Worm (Caenorhabditis elegans) whole organism, L1 larva: ENCODE measurements around the gene acs-7.

Source experiments
- alr-1 ChIP-seq: fragments of 200-800 bp; sonication (Bioruptor generic); optimal IDR thresholded peaks from 2 replicates; lab custom pipeline; 2018; ENCODE audit warnings: borderline replicate concordance, mild to moderate bottlenecking, missing genetic modification characterization, missing compliant biosample characterization
- egl-27 ChIP-seq, 2 experiments: fragments of 150-350 bp in 1 of 2; sonication (generic microtip); optimal IDR thresholded peaks; 3 replicates each; lab custom pipeline; 2017 to 2018; ENCODE audit warnings: missing biosample characterization in 2 of 2, missing genetic modification characterization in 2 of 2, missing genetic modification reagents in 2 of 2
- elt-3 ChIP-seq, 6 experiments: fragments of 150-350 bp in 1 of 6; sonication (generic microtip); optimal IDR thresholded peaks; 2 replicates each; lab custom pipeline; 2017 to 2018; ENCODE audit warnings: missing biosample characterization in 6 of 6, missing genetic modification characterization in 6 of 6, inconsistent platforms in 1 of 6
- fkh-4 ChIP-seq: sonication (generic microtip); optimal IDR thresholded peaks from 2 replicates; lab custom pipeline; 2016; ENCODE audit warnings: missing compliant biosample characterization, missing genetic modification characterization, borderline replicate concordance
- fos-1 ChIP-seq: fragments of 150-350 bp; optimal IDR thresholded peaks from 2 replicates; lab custom pipeline; 2014; ENCODE audit warnings: missing biosample characterization, missing genetic modification characterization
- lin-13 ChIP-seq: fragments of 150-350 bp; optimal IDR thresholded peaks from 2 replicates; lab custom pipeline; 2014; ENCODE audit warnings: missing biosample characterization, missing genetic modification reagents, missing genetic modification characterization
- lsy-2 ChIP-seq, 2 experiments: fragments of 150-350 bp; optimal IDR thresholded peaks; 2 replicates each; lab custom pipeline; 2014; ENCODE audit warnings: missing biosample characterization in 2 of 2, missing genetic modification characterization in 2 of 2
- mef-2 ChIP-seq: fragments of 150-350 bp; optimal IDR thresholded peaks from 2 replicates; lab custom pipeline; 2014; ENCODE audit warnings: missing biosample characterization, missing genetic modification characterization
- nhr-71 ChIP-seq: sonication (generic microtip); optimal IDR thresholded peaks from 2 replicates; lab custom pipeline; 2016; ENCODE audit warnings: mild to moderate bottlenecking, missing genetic modification characterization, moderate library complexity, missing compliant biosample characterization
- skn-1 ChIP-seq: fragments of 150-350 bp; optimal IDR thresholded peaks from 2 replicates; lab custom pipeline; 2014; ENCODE audit warnings: missing biosample characterization, missing genetic modification characterization
- unc-130 ChIP-seq: fragments of 150-350 bp; optimal IDR thresholded peaks from 2 replicates; lab custom pipeline; 2017; ENCODE audit warnings: missing biosample characterization, missing genetic modification characterization, inconsistent platforms
- vab-15 ChIP-seq: sonication (generic microtip); optimal IDR thresholded peaks from 2 replicates; lab custom pipeline; 2017; ENCODE audit warnings: missing genotype, mild to moderate bottlenecking, missing genetic modification characterization, missing compliant biosample characterization
- zip-4 ChIP-seq: fragments of 200-800 bp; sonication (Bioruptor generic); optimal IDR thresholded peaks from 2 replicates; lab custom pipeline; 2018; ENCODE audit warnings: mild to moderate bottlenecking, missing genetic modification characterization, moderate library complexity, missing compliant biosample characterization

DNA sequence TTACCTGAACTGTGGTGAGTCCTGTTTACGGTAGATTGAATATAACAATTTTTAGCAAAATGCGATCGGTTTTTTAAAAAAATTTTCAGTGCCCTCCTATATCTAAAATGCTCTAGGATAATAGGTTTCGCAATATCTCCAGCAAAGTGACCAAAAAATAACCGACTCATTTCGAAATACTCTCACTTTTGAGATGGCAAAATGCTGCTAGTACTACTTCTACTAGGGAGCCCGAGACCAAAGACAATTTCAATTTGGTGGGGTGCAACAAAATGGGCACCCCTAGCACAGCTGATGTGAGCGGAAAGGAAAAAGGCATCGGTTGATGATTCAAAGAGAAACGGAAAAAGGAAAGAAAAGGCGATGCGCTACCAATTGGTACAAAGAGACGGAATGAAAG is 11.7 kb downstream of the acs-7 start:
- TF ChIP-seq skn-1 (tag; lab: Kevin White, UChicago) (peak; percentile 1), fos-1 (tag; lab: Kevin White, UChicago) (no peak), lin-13 (GFP tag; lab: Kevin White, UChicago) (no peak), unc-130 (tag; lab: Kevin White, UChicago) (no peak), vab-15 (no peak), elt-3 (tag; optimal IDR thresholded peaks at IDR 0.05; lab: Kevin White, UChicago) (no peak), egl-27 (tag; optimal IDR thresholded peaks at IDR 0.05; lab: Kevin White, UChicago) (no peak), fkh-4 (tag; lab: Kevin White, UChicago) (no peak), nhr-71 (tag; lab: Kevin White, UChicago) (no peak), zip-4 (GFP tag; lab: Kevin White, UChicago) (no peak), lsy-2 (tag; optimal IDR thresholded peaks at IDR 0.05; lab: Kevin White, UChicago) (no peak), mef-2 (tag; lab: Kevin White, UChicago) (no peak), alr-1 (tag; lab: Kevin White, UChicago) (no peak)
